Fruit fly (Drosophila melanogaster): ENCODE measurements around the gene CG10650.

The CG10650 gene

DNA sequence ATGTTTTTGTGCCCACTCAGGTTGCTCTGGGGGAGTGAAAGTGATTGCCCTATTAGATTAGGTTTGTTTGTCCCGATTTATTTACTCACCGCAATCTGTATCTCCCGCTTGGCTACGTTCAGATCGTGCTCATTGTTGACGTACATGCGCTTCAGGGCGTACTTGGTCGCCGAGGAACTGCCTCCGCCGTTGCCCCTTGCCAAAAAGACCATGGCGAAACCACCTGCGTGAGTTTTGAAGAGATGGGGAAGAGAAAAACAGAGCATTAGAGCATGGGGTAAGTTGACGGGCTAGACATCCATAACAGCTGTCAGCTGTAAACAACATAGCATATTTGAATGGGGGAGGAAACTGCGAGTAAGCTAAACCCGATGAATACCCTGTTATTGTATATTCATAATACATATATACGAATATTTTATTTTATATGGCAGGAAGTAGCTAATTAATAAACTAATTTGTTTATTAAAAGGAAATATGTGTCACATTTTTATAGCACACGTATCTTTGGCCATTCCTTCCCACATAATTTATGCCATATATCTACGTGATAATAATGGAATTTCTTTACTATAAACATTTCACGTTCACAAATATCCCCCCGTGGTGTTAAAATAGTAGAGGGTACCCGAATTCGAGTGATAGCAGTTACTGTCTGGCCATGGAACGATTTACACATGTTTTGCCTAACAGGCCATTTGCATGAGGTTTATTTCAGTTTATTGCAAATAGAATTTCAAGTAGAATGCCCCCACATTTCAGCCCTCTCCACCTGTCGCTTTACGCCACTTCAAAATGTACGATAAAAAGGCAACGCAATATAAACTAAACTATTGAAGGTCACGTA, 30.1 kb downstream of the CG10650 start (continued):
- TF ChIP-seq CG31441 (GFP tag; IDR thresholded peaks at IDR 0.05) (no peak), CG10366 (GFP tag; IDR thresholded peaks at IDR 0.05) (0 out of 2 replicates have a peak, but pooled peaks have one; percentile 12), CG4707 (GFP tag; optimal IDR thresholded peaks at IDR 0.05) (no peak), CG2889 (GFP tag; IDR thresholded peaks at IDR 0.05) (no peak), Taf1 (GFP tag; IDR thresholded peaks at IDR 0.05) (peak; percentile 56), Oli (tag; optimal IDR thresholded peaks at IDR 0.05) (peak; percentile 28), eve (GFP tag; optimal IDR thresholded peaks at IDR 0.05) (no peak), CG8290 (GFP tag; optimal IDR thresholded peaks at IDR 0.05) (no peak), CG8290 (tag; optimal IDR thresholded peaks at IDR 0.05) (no peak), CG10543 (GFP tag; optimal IDR thresholded peaks at IDR 0.05) (peak; percentile 13), sd (tag; optimal IDR thresholded peaks at IDR 0.05) (peak; percentile 70), ems (GFP tag; optimal IDR thresholded peaks at IDR 0.05) (no peak), nmo (GFP tag; optimal IDR thresholded peaks at IDR 0.05) (peak; percentile 26), CG30403 (GFP tag; optimal IDR thresholded peaks at IDR 0.05) (no peak), CG10565 (GFP tag; optimal IDR thresholded peaks at IDR 0.05) (no peak), CG8944 (GFP tag; optimal IDR thresholded peaks at IDR 0.05) (no peak), fd64A (GFP tag; optimal IDR thresholded peaks at IDR 0.05) (no peak), CG12219 (GFP tag; optimal IDR thresholded peaks at IDR 0.05) (peak; percentile 14), CG12659 (GFP tag; optimal IDR thresholded peaks at IDR 0.05) (no peak), CG13296 (GFP tag; optimal IDR thresholded peaks at IDR 0.05) (peak; percentile 34), slbo (GFP tag; IDR thresholded peaks at IDR 0.05) (peak; percentile 74), chn (GFP tag; optimal IDR thresholded peaks at IDR 0.05) (no peak), CG2202 (tag; optimal IDR thresholded peaks at IDR 0.05) (no peak), ttk (GFP tag; IDR thresholded peaks at IDR 0.05) (no peak), cas (GFP tag; IDR thresholded peaks at IDR 0.05) (no peak), bigmax (GFP tag; optimal IDR thresholded peaks at IDR 0.05) (no peak), CG4424 (GFP tag; optimal IDR thresholded peaks at IDR 0.05) (no peak), Nf-YA (GFP tag; IDR thresholded peaks at IDR 0.05) (no peak), HHEX (GFP tag; optimal IDR thresholded peaks at IDR 0.05) (no peak), HLHmδ (GFP tag; optimal IDR thresholded peaks at IDR 0.05) (no peak), knrl (GFP tag; IDR thresholded peaks at IDR 0.05; ENCODE audit: partially characterized antibody) (no peak), Opbp (GFP tag; IDR thresholded peaks at IDR 0.05; ENCODE audit: partially characterized antibody) (no peak), gem (tag; optimal IDR thresholded peaks at IDR 0.05) (peak; percentile 64), sug (tag; optimal IDR thresholded peaks at IDR 0.05) (no peak), tup (GFP tag; optimal IDR thresholded peaks at IDR 0.05) (no peak), CG2199 (GFP tag; IDR thresholded peaks at IDR 0.05) (no peak), CG15514 (GFP tag; optimal IDR thresholded peaks at IDR 0.05) (peak; percentile 39), Dfd (GFP tag; optimal IDR thresholded peaks at IDR 0.05) (no peak), bsh (GFP tag; optimal IDR thresholded peaks at IDR 0.05) (peak in 1 of 2 experiments; percentile 3), Trl (optimal IDR thresholded peaks at IDR 0.05) (no peak), Trl (GFP tag; optimal IDR thresholded peaks at IDR 0.05) (no peak), Rfx (GFP tag; IDR thresholded peaks at IDR 0.05) (peak; percentile 59), CG10979 (tag; optimal IDR thresholded peaks at IDR 0.05) (peak; percentile 21), Sox102F (GFP tag; optimal IDR thresholded peaks at IDR 0.05) (peak; percentile 15), CG2678 (tag; optimal IDR thresholded peaks at IDR 0.05) (peak; percentile 70), CG2116 (GFP tag; optimal IDR thresholded peaks at IDR 0.05) (no peak), CTCF (GFP tag; optimal IDR thresholded peaks at IDR 0.05) (no peak), Lim3 (GFP tag; IDR thresholded peaks at IDR 0.05) (no peak), CG12299 (tag; optimal IDR thresholded peaks at IDR 0.05) (no peak), cwo (GFP tag; optimal IDR thresholded peaks at IDR 0.05) (peak; percentile 43)

Data from whole organism, embryonic.